Fruit fly (Drosophila melanogaster): ENCODE data around the gene Ir94b.

Ir94b gene

DNA sequence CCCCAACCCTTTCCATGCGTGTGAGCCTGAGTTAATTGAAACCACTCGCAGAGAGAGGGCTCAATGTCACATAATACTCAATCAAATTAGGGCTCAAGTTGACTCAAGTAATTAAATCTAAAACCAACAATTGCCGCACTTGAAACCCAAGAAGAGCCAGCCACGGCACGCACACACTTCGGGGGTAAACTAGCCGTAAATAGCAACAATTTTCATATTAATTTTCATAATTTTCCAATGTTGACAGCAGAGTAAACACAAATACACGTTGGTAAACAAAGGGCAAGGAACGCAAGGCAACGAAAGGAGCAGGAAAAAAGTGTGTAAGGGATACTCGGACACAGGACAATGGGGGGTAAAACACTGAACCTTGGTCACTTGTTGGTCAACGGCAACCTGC, 30.4 kb upstream of the Ir94b start (continued):
- no peak for TF ChIP-seq CG4404 (GFP tag; IDR thresholded peaks at IDR 0.05)
- peak; percentile 61 for TF ChIP-seq CG11398 (GFP tag; optimal IDR thresholded peaks at IDR 0.05)
- TF ChIP-seq mld (GFP tag; IDR thresholded peaks at IDR 0.05; ENCODE audit: partially characterized antibody): no peak
- peak; percentile 81 for TF ChIP-seq Ets65A (GFP tag)
- TF ChIP-seq Drgx (GFP tag; IDR thresholded peaks at IDR 0.05): no peak
- no peak for TF ChIP-seq Ravus (GFP tag; IDR thresholded peaks at IDR 0.05)
- peak; percentile 38 for TF ChIP-seq CG18262 (tag; optimal IDR thresholded peaks at IDR 0.05)
- no peak for TF ChIP-seq toy (GFP tag; IDR thresholded peaks at IDR 0.05)
- TF ChIP-seq fd3F (GFP tag; optimal IDR thresholded peaks at IDR 0.05): no peak
- TF ChIP-seq sc (optimal IDR thresholded peaks at IDR 0.05): no peak
- peak; percentile 15 for TF ChIP-seq sc (GFP tag; optimal IDR thresholded peaks at IDR 0.05)
- TF ChIP-seq CG3407 (GFP tag; optimal IDR thresholded peaks at IDR 0.05): peak; percentile 57
- peak; percentile 65 for TF ChIP-seq Xrp1 (GFP tag; IDR thresholded peaks at IDR 0.05)
- peak; percentile 76 for TF ChIP-seq Fer1 (GFP tag; optimal IDR thresholded peaks at IDR 0.05)
- peak; percentile 29 for TF ChIP-seq Six4 (GFP tag; optimal IDR thresholded peaks at IDR 0.05)
- TF ChIP-seq HmgZ (tag; optimal IDR thresholded peaks at IDR 0.05): no peak
- TF ChIP-seq prd (optimal IDR thresholded peaks at IDR 0.05): no peak
- TF ChIP-seq prd (GFP tag; IDR thresholded peaks at IDR 0.05): peak; percentile 45; the same call in 1 of the 3 replicates
- no peak for TF ChIP-seq CG12071 (GFP tag; optimal IDR thresholded peaks at IDR 0.05)
- TF ChIP-seq CG33213 (GFP tag; optimal IDR thresholded peaks at IDR 0.05): peak; percentile 34
- peak; percentile 7 for TF ChIP-seq CG12744 (GFP tag; optimal IDR thresholded peaks at IDR 0.05)
- TF ChIP-seq Optix (GFP tag; IDR thresholded peaks at IDR 0.05): no peak
- TF ChIP-seq fd64A (GFP tag; optimal IDR thresholded peaks at IDR 0.05): peak; percentile 69
- TF ChIP-seq CG6683 (GFP tag; optimal IDR thresholded peaks at IDR 0.05): peak; percentile 47
- TF ChIP-seq hb (GFP tag; IDR thresholded peaks at IDR 0.05; ENCODE audit: partially characterized antibody): no peak
- TF ChIP-seq Sin3A (optimal IDR thresholded peaks at IDR 0.05): no peak
- TF ChIP-seq ase (GFP tag; IDR thresholded peaks at IDR 0.05): no peak
- TF ChIP-seq Atf-2 (GFP tag; optimal IDR thresholded peaks at IDR 0.05): no peak
- no peak for TF ChIP-seq CG10565 (GFP tag; optimal IDR thresholded peaks at IDR 0.05)
- TF ChIP-seq MTF-1 (GFP tag; optimal IDR thresholded peaks at IDR 0.05; ENCODE audit: borderline replicate concordance): peak; percentile 73
- no peak for TF ChIP-seq Nf-YC (tag; optimal IDR thresholded peaks at IDR 0.05)
- TF ChIP-seq CG6254 (GFP tag; optimal IDR thresholded peaks at IDR 0.05): peak; percentile 44
- TF ChIP-seq HLHmδ (GFP tag; optimal IDR thresholded peaks at IDR 0.05): no peak
- TF ChIP-seq CG9215 (GFP tag; IDR thresholded peaks at IDR 0.05): no peak
- TF ChIP-seq al (GFP tag; IDR thresholded peaks at IDR 0.05): no peak
- TF ChIP-seq Deaf1 (tag; optimal IDR thresholded peaks at IDR 0.05): no peak
- no peak for TF ChIP-seq CG17912 (GFP tag; optimal IDR thresholded peaks at IDR 0.05)
- no peak for TF ChIP-seq salm (tag; optimal IDR thresholded peaks at IDR 0.05)
- no peak for TF ChIP-seq CG2120 (GFP tag; optimal IDR thresholded peaks at IDR 0.05)
- peak; percentile 32 for TF ChIP-seq CG30431 (GFP tag; optimal IDR thresholded peaks at IDR 0.05)
- TF ChIP-seq MESR4 (GFP tag; optimal IDR thresholded peaks at IDR 0.05): no peak
- no peak for TF ChIP-seq Hsf (GFP tag; optimal IDR thresholded peaks at IDR 0.05)
- no peak for TF ChIP-seq CG4820 (GFP tag; optimal IDR thresholded peaks at IDR 0.05)
- peak; percentile 66 for TF ChIP-seq CG7987 (GFP tag; optimal IDR thresholded peaks at IDR 0.05)
- peak; percentile 18 for TF ChIP-seq Mes4 (GFP tag; optimal IDR thresholded peaks at IDR 0.05)
- no peak for TF ChIP-seq ttk (GFP tag; IDR thresholded peaks at IDR 0.05)
- TF ChIP-seq CG10543 (GFP tag; optimal IDR thresholded peaks at IDR 0.05): peak; percentile 24
- no peak for TF ChIP-seq hth (optimal IDR thresholded peaks at IDR 0.05)
- no peak for TF ChIP-seq CG11247 (GFP tag; IDR thresholded peaks at IDR 0.05)
- TF ChIP-seq ERR (GFP tag; optimal IDR thresholded peaks at IDR 0.05): no peak
- TF ChIP-seq gem (tag; optimal IDR thresholded peaks at IDR 0.05): peak; percentile 43
- TF ChIP-seq h (optimal IDR thresholded peaks at IDR 0.05): no peak
- TF ChIP-seq CG1603 (tag; optimal IDR thresholded peaks at IDR 0.05): peak; percentile 53
- no peak for TF ChIP-seq bowl (GFP tag; IDR thresholded peaks at IDR 0.05)

Measured in whole organism, embryonic.